Fruit fly (Drosophila melanogaster): Measurements from ENCODE around the gene CG6333.

The CG6333 gene

dm6 chr3L:17486794-17487726 lies 1.0 kb upstream of the CG6333 start, which contains the start of gene Oatp74D (continued):
- TF ChIP-seq CG34224 (GFP tag; IDR thresholded peaks at IDR 0.05; ENCODE audit: partially characterized antibody): peak; percentile 56; the same call in 2 of the 3 replicates
- TF ChIP-seq ro (GFP tag; IDR thresholded peaks at IDR 0.05): no peak
- no peak for TF ChIP-seq corto (GFP tag; optimal IDR thresholded peaks at IDR 0.05)
- no peak for TF ChIP-seq klu (GFP tag; IDR thresholded peaks at IDR 0.05)
- peak; percentile 51 for TF ChIP-seq CG10209 (GFP tag; optimal IDR thresholded peaks at IDR 0.05)
- TF ChIP-seq CG11504 (tag; optimal IDR thresholded peaks at IDR 0.05): peak; percentile 23
- TF ChIP-seq so (GFP tag; IDR thresholded peaks at IDR 0.05): peak; percentile 69; the same call in 2 of the 3 replicates
- TF ChIP-seq CG13424 (tag; optimal IDR thresholded peaks at IDR 0.05): peak; percentile 45
- TF ChIP-seq HLH3B (GFP tag; IDR thresholded peaks at IDR 0.05): peak; percentile 43; the same call in 1 of the 2 replicates
- TF ChIP-seq sd (tag; optimal IDR thresholded peaks at IDR 0.05): peak; percentile 96
- TF ChIP-seq trh (GFP tag; optimal IDR thresholded peaks at IDR 0.05): no peak
- TF ChIP-seq CG18262 (tag; optimal IDR thresholded peaks at IDR 0.05): peak; percentile 33
- peak; percentile 88 for TF ChIP-seq mirr (GFP tag; optimal IDR thresholded peaks at IDR 0.05)
- peak; percentile 12 for TF ChIP-seq Oli (tag; optimal IDR thresholded peaks at IDR 0.05)
- TF ChIP-seq Dek (tag; optimal IDR thresholded peaks at IDR 0.05): no peak
- TF ChIP-seq exex (tag; optimal IDR thresholded peaks at IDR 0.05): peak; percentile 36
- TF ChIP-seq lab (GFP tag; optimal IDR thresholded peaks at IDR 0.05): peak; percentile 72
- TF ChIP-seq inv (GFP tag; IDR thresholded peaks at IDR 0.05; ENCODE audit: partially characterized antibody): peak; percentile 13; the same call in 1 of the 2 replicates
- TF ChIP-seq ATbp (GFP tag; optimal IDR thresholded peaks at IDR 0.05): peak; percentile 81
- peak; percentile 39 for TF ChIP-seq CG2875 (GFP tag; optimal IDR thresholded peaks at IDR 0.05)
- TF ChIP-seq CG1792 (GFP tag; optimal IDR thresholded peaks at IDR 0.05): peak; percentile 65
- TF ChIP-seq Optix (GFP tag; IDR thresholded peaks at IDR 0.05): peak; percentile 42; the same call in 1 of the 3 replicates
- TF ChIP-seq bowl (GFP tag; IDR thresholded peaks at IDR 0.05): 0 out of 2 replicates have a peak, but pooled peaks have one; percentile 19
- no peak for TF ChIP-seq tin (GFP tag; optimal IDR thresholded peaks at IDR 0.05)
- no peak for TF ChIP-seq croc (GFP tag; conservative IDR thresholded peaks at IDR 0.05)
- TF ChIP-seq org-1 (GFP tag; optimal IDR thresholded peaks at IDR 0.05): peak; percentile 71
- TF ChIP-seq Hsf (GFP tag; optimal IDR thresholded peaks at IDR 0.05): no peak
- peak; percentile 20 for TF ChIP-seq CG9437 (GFP tag; optimal IDR thresholded peaks at IDR 0.05)
- peak; percentile 64; the same call in 1 of the 2 replicates for TF ChIP-seq Rfx (GFP tag; IDR thresholded peaks at IDR 0.05)
- no peak for TF ChIP-seq tap (tag; optimal IDR thresholded peaks at IDR 0.05)
- TF ChIP-seq CG3847 (GFP tag; IDR thresholded peaks at IDR 0.05): peak; percentile 37; the same call in 1 of the 2 replicates
- no peak for TF ChIP-seq dati (GFP tag; IDR thresholded peaks at IDR 0.05)
- peak; percentile 77 for TF ChIP-seq CG12769 (tag; optimal IDR thresholded peaks at IDR 0.05)
- TF ChIP-seq CG32767 (GFP tag; IDR thresholded peaks at IDR 0.05): peak; percentile 77
- peak; percentile 83 for TF ChIP-seq nau (GFP tag; optimal IDR thresholded peaks at IDR 0.05)
- peak; percentile 67 for TF ChIP-seq CG2202 (tag; optimal IDR thresholded peaks at IDR 0.05)
- TF ChIP-seq lov (optimal IDR thresholded peaks at IDR 0.05): no peak
- TF ChIP-seq lov (GFP tag; IDR thresholded peaks at IDR 0.05): 0 out of 3 replicates have a peak, but pooled peaks have one; percentile 30
- peak in 1 of 2 experiments; percentile 51 for TF ChIP-seq Eip74EF (GFP tag; optimal IDR thresholded peaks at IDR 0.05)
- peak; percentile 0 for TF ChIP-seq CG8944 (GFP tag; optimal IDR thresholded peaks at IDR 0.05)
- TF ChIP-seq Abd-B (GFP tag; optimal IDR thresholded peaks at IDR 0.05): no peak
- peak; percentile 83 for TF ChIP-seq Med (GFP tag)
- peak; percentile 74 for TF ChIP-seq CG4328 (GFP tag; optimal IDR thresholded peaks at IDR 0.05)
- TF ChIP-seq CG2199 (GFP tag; IDR thresholded peaks at IDR 0.05): peak; percentile 90
- peak; percentile 4 for TF ChIP-seq pzg (GFP tag; optimal IDR thresholded peaks at IDR 0.05)
- no peak for TF ChIP-seq CG17612 (GFP tag; IDR thresholded peaks at IDR 0.05)
- TF ChIP-seq CG31388 (GFP tag; optimal IDR thresholded peaks at IDR 0.05): no peak

All from whole organism, embryonic.